Worm (Caenorhabditis elegans) whole organism, L1 larva: Measurements from ENCODE around the gene Y73B6BL.47.
"Not testable (repeated sequence)": the region's sequence is repeated elsewhere in the genome, so short reads cannot be mapped to it uniquely, and the experiment has no call there.

Experiments used
- egl-27 ChIP-seq, 2 experiments: fragments of 150-350 bp in 1 of 2; sonication (generic microtip); optimal IDR thresholded peaks; 3 replicates each; lab custom pipeline; 2017 to 2018; ENCODE audit warnings: missing biosample characterization in 2 of 2, missing genetic modification characterization in 2 of 2, missing genetic modification reagents in 2 of 2
- jun-1 ChIP-seq: fragments of 150-350 bp; optimal IDR thresholded peaks from 2 replicates; lab custom pipeline; 2014; ENCODE audit warnings: missing biosample characterization, missing genetic modification reagents, missing genetic modification characterization
- nhr-12 ChIP-seq: sonication (generic microtip); optimal IDR thresholded peaks from 2 replicates; lab custom pipeline; 2017; ENCODE audit warnings: missing biosample characterization, missing genetic modification characterization
- nhr-237 ChIP-seq: fragments of 150-350 bp; optimal IDR thresholded peaks from 2 replicates; lab custom pipeline; 2014; ENCODE audit warnings: missing biosample characterization, missing genetic modification characterization
- rnt-1 ChIP-seq: sonication (generic microtip); optimal IDR thresholded peaks from 2 replicates; lab custom pipeline; 2016; ENCODE audit warnings: mild to moderate bottlenecking, missing genetic modification characterization, moderate library complexity, missing compliant biosample characterization
- unc-62 ChIP-seq: fragments of 150-350 bp; optimal IDR thresholded peaks from 2 replicates; lab custom pipeline; 2014; ENCODE audit warnings: missing biosample characterization, missing genetic modification reagents, missing genetic modification characterization
- zag-1 ChIP-seq: fragments of 150-350 bp; optimal IDR thresholded peaks from 2 replicates; lab custom pipeline; 2014; ENCODE audit warnings: missing biosample characterization, missing genetic modification characterization
- ztf-11 ChIP-seq, 2 experiments: sonication (generic microtip); optimal IDR thresholded peaks; 2 replicates each; lab custom pipeline; 2016 to 2017; ENCODE audit warnings: missing genetic modification characterization in 2 of 2, missing biosample characterization in 1 of 2, missing compliant biosample characterization in 1 of 2

ce11 chrIV:6317357-6317756, 44.4 kb upstream of the Y73B6BL.47 start, which contains the start of gene Y73B6BL.12:
- not testable (repeated sequence) for TF ChIP-seq jun-1 (tag; lab: Kevin White, UChicago); rnt-1 (tag; lab: Kevin White, UChicago); ztf-11 (tag; optimal IDR thresholded peaks at IDR 0.05; lab: Kevin White, UChicago); unc-62 (GFP tag; lab: Kevin White, UChicago); egl-27 (tag; optimal IDR thresholded peaks at IDR 0.05; lab: Kevin White, UChicago); zag-1; nhr-12 (tag; lab: Kevin White, UChicago); nhr-237
